Fruit fly (Drosophila melanogaster) S2 (cell line): ENCODE measurements around the gene CG5446.

Source experiments
- CG8478 ChIP-seq: fragments of >200 bp; optimal IDR thresholded peaks from 2 replicates; lab custom pipeline; 2018
- CTCF ChIP-seq, 2 experiments: fragments of >200 bp; optimal IDR thresholded peaks; 2 replicates each; lab custom pipeline; 2018

dm6 chr2L:12448082-12448621, 20.6 kb upstream of the CG5446 start, which contains the start of the genes CG5421 and Oatp33Eb:
- no peak for TF ChIP-seq CTCF (optimal IDR thresholded peaks at IDR 0.05; lab: Kevin White, UChicago)
- TF ChIP-seq CG8478 (lab: Kevin White, UChicago): no peak
